Worm (Caenorhabditis elegans) whole organism, L1 larva: ENCODE results near the gene hsp-16.41.

Experiments
- C16A3.4 ChIP-seq: fragments of 150-350 bp; optimal IDR thresholded peaks from 2 replicates; lab custom pipeline; 2014; ENCODE audit warnings: missing biosample characterization, missing genetic modification characterization
- aly-2 ChIP-seq: fragments of 150-350 bp; optimal IDR thresholded peaks from 2 replicates; lab custom pipeline; 2014; ENCODE audit warnings: missing biosample characterization, missing genetic modification characterization
- ceh-63 ChIP-seq: fragments of 200-800 bp; sonication (Bioruptor generic); optimal IDR thresholded peaks from 2 replicates; lab custom pipeline; 2018; ENCODE audit warnings: mild to moderate bottlenecking, missing genetic modification characterization, missing compliant biosample characterization
- ceh-82 ChIP-seq, 3 experiments: fragments of 150-350 bp in 1 of 3; sonication (generic microtip) in 2 of 3; optimal IDR thresholded peaks; 2 replicates each; lab custom pipeline; 2014 to 2017; ENCODE audit warnings: missing biosample characterization in 3 of 3, missing genetic modification characterization in 3 of 3
- dpl-1 ChIP-seq, 3 experiments: fragments of 150-350 bp in 2 of 3; sonication (generic microtip) in 1 of 3; optimal IDR thresholded peaks; 2 replicates each; lab custom pipeline; 2014 to 2017; ENCODE audit warnings: missing biosample characterization in 3 of 3, missing genetic modification characterization in 3 of 3, missing genetic modification reagents in 3 of 3
- dsc-1 ChIP-seq: sonication (generic microtip); optimal IDR thresholded peaks from 2 replicates; lab custom pipeline; 2016; ENCODE audit warnings: mild to moderate bottlenecking, missing genetic modification characterization, missing compliant biosample characterization
- efl-1 ChIP-seq, 4 experiments: fragments of 150-350 bp; optimal IDR thresholded peaks in 3 of 4; peaks in 1 of 4; 1 replicate in 1 of 4; 2 replicates in 3 of 4; lab custom pipeline; 2014; ENCODE audit warnings: missing biosample characterization in 2 of 4, missing genetic modification characterization in 2 of 4, missing genetic modification reagents in 2 of 4
- efl-3 ChIP-seq: fragments of 200-800 bp; sonication (Bioruptor generic); optimal IDR thresholded peaks from 2 replicates; lab custom pipeline; 2018; ENCODE audit warnings: mild to moderate bottlenecking, missing genetic modification characterization, missing compliant biosample characterization
- egl-13 ChIP-seq: sonication (generic microtip); optimal IDR thresholded peaks from 2 replicates; lab custom pipeline; 2016; ENCODE audit warnings: missing genotype, missing genetic modification reagents, missing genetic modification characterization, missing compliant biosample characterization
- egl-27 ChIP-seq, 2 experiments: fragments of 150-350 bp in 1 of 2; sonication (generic microtip); optimal IDR thresholded peaks; 3 replicates each; lab custom pipeline; 2017 to 2018; ENCODE audit warnings: missing biosample characterization in 2 of 2, missing genetic modification characterization in 2 of 2, missing genetic modification reagents in 2 of 2
- fkh-4 ChIP-seq: sonication (generic microtip); optimal IDR thresholded peaks from 2 replicates; lab custom pipeline; 2016; ENCODE audit warnings: missing compliant biosample characterization, missing genetic modification characterization, borderline replicate concordance
- fos-1 ChIP-seq: fragments of 150-350 bp; optimal IDR thresholded peaks from 2 replicates; lab custom pipeline; 2014; ENCODE audit warnings: missing biosample characterization, missing genetic modification characterization
- grh-1 ChIP-seq: fragments of 200-800 bp; sonication (Bioruptor generic); IDR thresholded peaks from 2 replicates; pipeline ENCODE4 v1.3.6; 2022; ENCODE audit warnings: missing genetic modification reagents, missing genetic modification characterization, missing compliant biosample characterization
- hlh-17 ChIP-seq: fragments of 200-800 bp; sonication (Bioruptor generic); optimal IDR thresholded peaks from 2 replicates; lab custom pipeline; 2018; ENCODE audit warnings: missing genetic modification characterization, mild to moderate bottlenecking, missing compliant biosample characterization, moderate library complexity, borderline replicate concordance
- lin-13 ChIP-seq: fragments of 150-350 bp; optimal IDR thresholded peaks from 2 replicates; lab custom pipeline; 2014; ENCODE audit warnings: missing biosample characterization, missing genetic modification reagents, missing genetic modification characterization
- lin-14 ChIP-seq: fragments of 200-800 bp; sonication (Bioruptor generic); optimal IDR thresholded peaks from 2 replicates; lab custom pipeline; 2018; ENCODE audit warnings: mild to moderate bottlenecking, missing genetic modification characterization, moderate library complexity, missing compliant biosample characterization
- lin-35 ChIP-seq, 2 experiments: fragments of 150-350 bp; optimal IDR thresholded peaks; 2 replicates each; lab custom pipeline; 2014; ENCODE audit warnings: missing biosample characterization in 2 of 2, missing genetic modification characterization in 2 of 2, missing genetic modification reagents in 2 of 2
- lsy-2 ChIP-seq, 2 experiments: fragments of 150-350 bp; optimal IDR thresholded peaks; 2 replicates each; lab custom pipeline; 2014; ENCODE audit warnings: missing biosample characterization in 2 of 2, missing genetic modification characterization in 2 of 2
- mab-9 ChIP-seq: fragments of 200-800 bp; sonication (Bioruptor generic); IDR thresholded peaks from 2 replicates; pipeline ENCODE4 v1.3.6; 2022; ENCODE audit warnings: missing genetic modification reagents, missing genetic modification characterization, missing compliant biosample characterization
- nhr-11 ChIP-seq: fragments of 150-350 bp; optimal IDR thresholded peaks from 2 replicates; lab custom pipeline; 2014; ENCODE audit warnings: missing biosample characterization, missing genetic modification characterization
- nhr-19 ChIP-seq: fragments of 200-800 bp; sonication (Bioruptor generic); conservative IDR thresholded peaks from 2 replicates; pipeline ENCODE4 v1.3.6; 2022; ENCODE audit warnings: missing genetic modification characterization, missing compliant biosample characterization
- nhr-20 ChIP-seq: sonication (generic microtip); optimal IDR thresholded peaks from 2 replicates; lab custom pipeline; 2016; ENCODE audit warnings: mild to moderate bottlenecking, missing genetic modification characterization, missing compliant biosample characterization
- nhr-28 ChIP-seq: fragments of 150-350 bp; optimal IDR thresholded peaks from 2 replicates; lab custom pipeline; 2014; ENCODE audit warnings: missing biosample characterization, missing genetic modification characterization
- nhr-47 ChIP-seq: sonication (generic microtip); optimal IDR thresholded peaks from 2 replicates; lab custom pipeline; 2016; ENCODE audit warnings: mild to moderate bottlenecking, missing genetic modification characterization, moderate library complexity, missing compliant biosample characterization
- nhr-76 ChIP-seq: sonication (generic microtip); optimal IDR thresholded peaks from 2 replicates; lab custom pipeline; 2017; ENCODE audit warnings: missing biosample characterization, missing genetic modification characterization
- nhr-85 ChIP-seq: sonication (generic microtip); peaks from one replicate; lab custom pipeline; 2016; ENCODE audit warnings: missing genetic modification characterization, inconsistent platforms, missing compliant biosample characterization
- nhr-90 ChIP-seq: sonication (generic microtip); optimal IDR thresholded peaks from 2 replicates; lab custom pipeline; 2016; ENCODE audit warnings: mild to moderate bottlenecking, missing genetic modification characterization, missing compliant biosample characterization; ENCODE audit not compliant: poor library complexity
- pqm-1 ChIP-seq: sonication (generic microtip); optimal IDR thresholded peaks from 3 replicates; lab custom pipeline; 2017; ENCODE audit warnings: missing biosample characterization, missing genetic modification characterization
- rnt-1 ChIP-seq: sonication (generic microtip); optimal IDR thresholded peaks from 2 replicates; lab custom pipeline; 2016; ENCODE audit warnings: mild to moderate bottlenecking, missing genetic modification characterization, moderate library complexity, missing compliant biosample characterization
- skn-1 ChIP-seq: fragments of 150-350 bp; optimal IDR thresholded peaks from 2 replicates; lab custom pipeline; 2014; ENCODE audit warnings: missing biosample characterization, missing genetic modification characterization
- snu-23 ChIP-seq: sonication (generic microtip); optimal IDR thresholded peaks from 2 replicates; lab custom pipeline; 2016; ENCODE audit warnings: missing genetic modification characterization, missing compliant biosample characterization
- sup-37 ChIP-seq: fragments of 200-800 bp; sonication (Bioruptor generic); optimal IDR thresholded peaks from 2 replicates; lab custom pipeline; 2018; ENCODE audit warnings: mild to moderate bottlenecking, missing genetic modification characterization, missing compliant biosample characterization
- swsn-7 ChIP-seq: sonication (generic microtip); optimal IDR thresholded peaks from 2 replicates; lab custom pipeline; 2016; ENCODE audit warnings: missing genetic modification characterization, missing compliant biosample characterization
- tbx-2 ChIP-seq: sonication (generic microtip); optimal IDR thresholded peaks from 2 replicates; lab custom pipeline; 2016; ENCODE audit warnings: missing genetic modification characterization, missing compliant biosample characterization
- unc-130 ChIP-seq: fragments of 150-350 bp; optimal IDR thresholded peaks from 2 replicates; lab custom pipeline; 2017; ENCODE audit warnings: missing biosample characterization, missing genetic modification characterization, inconsistent platforms
- unc-62 ChIP-seq: fragments of 150-350 bp; optimal IDR thresholded peaks from 2 replicates; lab custom pipeline; 2014; ENCODE audit warnings: missing biosample characterization, missing genetic modification reagents, missing genetic modification characterization
- unc-98 ChIP-seq: fragments of 200-800 bp; sonication (Bioruptor generic); IDR thresholded peaks from 2 replicates; pipeline ENCODE4 v1.3.6; 2022; ENCODE audit warnings: missing genetic modification characterization, missing compliant biosample characterization
- xbp-1 ChIP-seq: sonication (generic microtip); optimal IDR thresholded peaks from 2 replicates; lab custom pipeline; 2016; ENCODE audit warnings: missing genetic modification characterization, missing compliant biosample characterization
- ztf-4 ChIP-seq: fragments of 150-350 bp; optimal IDR thresholded peaks from 2 replicates; lab custom pipeline; 2014; ENCODE audit warnings: missing biosample characterization, missing genetic modification characterization

The hsp-16.41 gene

ce11 chrV:1820749-1821148 lies 15.8 kb downstream of the hsp-16.41 start:
- peak in 1 of 2 experiments; percentile 1 for TF ChIP-seq lin-35 (GFP tag; optimal IDR thresholded peaks at IDR 0.05; lab: Kevin White, UChicago)
- TF ChIP-seq efl-1 (optimal IDR thresholded peaks at IDR 0.05; lab: Kevin White, UChicago): peak in 1 of 2 experiments; percentile 2
- TF ChIP-seq efl-1 (GFP tag; optimal IDR thresholded peaks at IDR 0.05 in 1 of 2; lab: Kevin White, UChicago): peak; percentile 35 to 94
- no peak for TF ChIP-seq mab-9 (GFP tag; lab: Robert Waterston, UW)
- TF ChIP-seq dpl-1 (GFP tag; optimal IDR thresholded peaks at IDR 0.05; lab: Kevin White, UChicago): peak in 1 of 3 experiments; percentile 2
- no peak for TF ChIP-seq nhr-28 (tag; lab: Kevin White, UChicago)

ce11 chrV:1821287-1821686 lies 16.3 kb downstream of the hsp-16.41 start, which contains the start of the genes gly-7 and mrpl-39:
gly-7 (minus strand) TSS chrV:1821323.
mrpl-39 (plus strand) TSS chrV:1821579.
- TF ChIP-seq efl-1 (optimal IDR thresholded peaks at IDR 0.05; lab: Kevin White, UChicago): peak; percentile 21 to 52
- TF ChIP-seq efl-1 (GFP tag; optimal IDR thresholded peaks at IDR 0.05 in 1 of 2; lab: Kevin White, UChicago): peak; percentile 45 to 93
- TF ChIP-seq skn-1 (tag; lab: Kevin White, UChicago): peak; percentile 34
- peak; percentile 11 for TF ChIP-seq C16A3.4 (tag; lab: Kevin White, UChicago)
- peak; percentile 21 for TF ChIP-seq dsc-1 (tag; lab: Kevin White, UChicago)
- no peak for TF ChIP-seq nhr-76 (tag; lab: Kevin White, UChicago)
- TF ChIP-seq ceh-82 (tag; optimal IDR thresholded peaks at IDR 0.05; lab: Kevin White, UChicago): peak in 1 of 3 experiments; percentile 27
- peak; percentile 30 for TF ChIP-seq nhr-20 (tag; lab: Kevin White, UChicago)
- peak; percentile 32 for TF ChIP-seq tbx-2 (tag; lab: Kevin White, UChicago)
- no peak for TF ChIP-seq nhr-11 (tag; lab: Kevin White, UChicago)
- no peak for TF ChIP-seq unc-62
- TF ChIP-seq efl-3: no peak
- peak; percentile 11 for TF ChIP-seq swsn-7 (tag; lab: Kevin White, UChicago)
- TF ChIP-seq snu-23 (GFP tag; lab: Kevin White, UChicago): peak; percentile 48
- TF ChIP-seq lsy-2 (tag; optimal IDR thresholded peaks at IDR 0.05; lab: Kevin White, UChicago): peak in 1 of 2 experiments; percentile 27
- peak; percentile 15 to 52 for TF ChIP-seq lin-35 (GFP tag; optimal IDR thresholded peaks at IDR 0.05; lab: Kevin White, UChicago)
- TF ChIP-seq ztf-4: no peak
- peak; percentile 28 for TF ChIP-seq xbp-1
- peak; percentile 6 for TF ChIP-seq nhr-85
- no peak; the same call in 1 of the 2 replicates for TF ChIP-seq nhr-19 (GFP tag; lab: Robert Waterston, UW)
- peak; percentile 2 for TF ChIP-seq nhr-90
- no peak for TF ChIP-seq unc-98 (GFP tag; lab: Robert Waterston, UW)
- peak; percentile 33 for TF ChIP-seq nhr-47 (tag; lab: Kevin White, UChicago)
- no peak for TF ChIP-seq grh-1 (GFP tag; lab: Robert Waterston, UW)
- TF ChIP-seq unc-130: peak; percentile 20
- peak; percentile 53 for TF ChIP-seq rnt-1
- TF ChIP-seq dpl-1 (GFP tag; optimal IDR thresholded peaks at IDR 0.05; lab: Kevin White, UChicago): peak in 2 of 3 experiments; percentile 34 to 48
- no peak for TF ChIP-seq hlh-17 (GFP tag; lab: Kevin White, UChicago)

- TF ChIP-seq lin-14 (GFP tag; lab: Kevin White, UChicago): no peak
- no peak for TF ChIP-seq aly-2 (tag; lab: Kevin White, UChicago)
- TF ChIP-seq lin-13 (GFP tag; lab: Kevin White, UChicago): no peak
- TF ChIP-seq sup-37: no peak
- TF ChIP-seq egl-13: no peak
- TF ChIP-seq nhr-19 (GFP tag; lab: Robert Waterston, UW): no peak
- TF ChIP-seq unc-98 (GFP tag; lab: Robert Waterston, UW): no peak
- no peak for TF ChIP-seq fkh-4
- TF ChIP-seq C16A3.4 (tag; lab: Kevin White, UChicago): no peak
- no peak for TF ChIP-seq nhr-20 (tag; lab: Kevin White, UChicago)
- TF ChIP-seq snu-23 (GFP tag; lab: Kevin White, UChicago): no peak
- TF ChIP-seq fos-1 (tag; lab: Kevin White, UChicago): no peak
- TF ChIP-seq pqm-1: no peak
- no peak for TF ChIP-seq nhr-28 (tag; lab: Kevin White, UChicago)
- TF ChIP-seq egl-27 (tag; optimal IDR thresholded peaks at IDR 0.05; lab: Kevin White, UChicago): no peak
- no peak for TF ChIP-seq rnt-1
- TF ChIP-seq mab-9 (GFP tag; lab: Robert Waterston, UW): no peak
- no peak for TF ChIP-seq ceh-63
These were observed 19.6 kb downstream of the hsp-16.41 start for ce11 chrV:1824528-1824927.
